Fruit fly (Drosophila melanogaster) whole organism, embryonic: ENCODE results near the gene nAChRbeta1.

Experiments
- Abd-B ChIP-seq: fragments of 200-800 bp; sonication (Bioruptor generic); optimal IDR thresholded peaks from 2 replicates; lab custom pipeline; 2018; ENCODE audit warnings: missing biosample characterization, mild to moderate bottlenecking, missing genetic modification characterization, moderate library complexity
- Ada2b ChIP-seq: fragments of 200-800 bp; sonication (Bioruptor generic); IDR thresholded peaks from 2 replicates; pipeline ENCODE4 v1.3.6; 2022; ENCODE audit warnings: missing biosample characterization, missing genetic modification characterization
- Blimp-1 ChIP-seq: fragments of 200-800 bp; sonication (Bioruptor generic); optimal IDR thresholded peaks from 3 replicates; lab custom pipeline; 2018; ENCODE audit warnings: missing biosample characterization, missing genetic modification characterization, mild to moderate bottlenecking, moderate library complexity, missing genetic modification reagents
- CG10565 ChIP-seq: fragments of 200-800 bp; sonication (Bioruptor generic); optimal IDR thresholded peaks from 3 replicates; lab custom pipeline; 2016; ENCODE audit warnings: missing biosample characterization, mild to moderate bottlenecking, missing genetic modification characterization
- CG11695 ChIP-seq: fragments of 200-800 bp; sonication (Bioruptor generic); IDR thresholded peaks from 3 replicates; pipeline ENCODE4 v1.3.6; 2022; ENCODE audit warnings: missing biosample characterization, missing genetic modification characterization
- CG12155 ChIP-seq: fragments of 200-800 bp; sonication (Bioruptor generic); optimal IDR thresholded peaks from 3 replicates; lab custom pipeline; 2016; ENCODE audit warnings: missing biosample characterization, missing genetic modification characterization
- CG13624 ChIP-seq: fragments of 200-800 bp; sonication (Bioruptor generic); optimal IDR thresholded peaks from 2 replicates; lab custom pipeline; 2016; ENCODE audit warnings: missing biosample characterization, missing genetic modification characterization
- CG17802 ChIP-seq: fragments of 200-800 bp; sonication (Bioruptor generic); optimal IDR thresholded peaks from 2 replicates; lab custom pipeline; 2018; ENCODE audit warnings: missing biosample characterization, mild to moderate bottlenecking, missing genetic modification characterization, moderate library complexity
- CG2120 ChIP-seq: fragments of 200-800 bp; sonication (Bioruptor generic); optimal IDR thresholded peaks from 3 replicates; lab custom pipeline; 2016; ENCODE audit warnings: missing biosample characterization, missing genetic modification characterization
- CG31365 ChIP-seq: fragments of 200-800 bp; sonication (Bioruptor generic); optimal IDR thresholded peaks from 2 replicates; lab custom pipeline; 2018; ENCODE audit warnings: missing biosample characterization, mild to moderate bottlenecking, missing genetic modification characterization
- CG31441 ChIP-seq: fragments of 200-800 bp; sonication (Bioruptor generic); IDR thresholded peaks from 2 replicates; pipeline ENCODE4 v1.3.6; 2022; ENCODE audit warnings: missing biosample characterization, missing genetic modification characterization
- CG32532 ChIP-seq: fragments of 200-800 bp; sonication (Bioruptor generic); IDR thresholded peaks from 2 replicates; pipeline ENCODE4 v1.3.6; 2022; ENCODE audit warnings: missing biosample characterization, missing genetic modification characterization
- CG32767 ChIP-seq: fragments of 200-800 bp; sonication (Bioruptor generic); IDR thresholded peaks from 2 replicates; pipeline ENCODE4 v1.3.6; 2022; ENCODE audit warnings: missing biosample characterization, missing genetic modification characterization
- CG32772 ChIP-seq: fragments of 200-800 bp; sonication (Bioruptor generic); IDR thresholded peaks from 2 replicates; pipeline ENCODE4 v1.3.6; 2022; ENCODE audit warnings: missing biosample characterization, missing genetic modification characterization
- CG34376 ChIP-seq: fragments of 200-800 bp; sonication (Bioruptor generic); optimal IDR thresholded peaks from 2 replicates; lab custom pipeline; 2018; ENCODE audit warnings: missing biosample characterization, mild to moderate bottlenecking, missing genetic modification characterization
- CG34422 ChIP-seq: fragments of 200-800 bp; sonication (Bioruptor generic); IDR thresholded peaks from 3 replicates; pipeline ENCODE4 v1.3.6; 2022; ENCODE audit warnings: missing biosample characterization, missing genetic modification characterization
- CG6654 ChIP-seq: fragments of 200-800 bp; sonication (Bioruptor generic); optimal IDR thresholded peaks from 2 replicates; lab custom pipeline; 2017; ENCODE audit warnings: missing biosample characterization, mild to moderate bottlenecking, missing genetic modification characterization
- CG6683 ChIP-seq: fragments of 200-800 bp; sonication (Bioruptor generic); optimal IDR thresholded peaks from 2 replicates; lab custom pipeline; 2017; ENCODE audit warnings: missing biosample characterization, mild to moderate bottlenecking, missing genetic modification characterization, missing genetic modification reagents
- CG7839 ChIP-seq: fragments of 200-800 bp; sonication (Bioruptor generic); optimal IDR thresholded peaks from 3 replicates; lab custom pipeline; 2018; ENCODE audit warnings: missing biosample characterization, mild to moderate bottlenecking, missing genetic modification characterization, moderate library complexity
- CG8388 ChIP-seq: fragments of 200-800 bp; sonication (Bioruptor generic); optimal IDR thresholded peaks from 2 replicates; lab custom pipeline; 2019; ENCODE audit warnings: missing biosample characterization, mild to moderate bottlenecking, missing genetic modification characterization, moderate library complexity
- CG9437 ChIP-seq: fragments of 200-800 bp; sonication (Bioruptor generic); optimal IDR thresholded peaks from 2 replicates; lab custom pipeline; 2018; ENCODE audit warnings: missing biosample characterization, mild to moderate bottlenecking, missing genetic modification characterization
- CTCF ChIP-seq: fragments of 200-800 bp; sonication (Bioruptor generic); optimal IDR thresholded peaks from 2 replicates; lab custom pipeline; 2017; ENCODE audit warnings: missing biosample characterization, mild to moderate bottlenecking, missing genetic modification characterization, moderate library complexity
- Chrac-16 ChIP-seq: fragments of 200-800 bp; sonication (Bioruptor generic); optimal IDR thresholded peaks from 3 replicates; lab custom pipeline; 2016; ENCODE audit warnings: missing biosample characterization, missing genetic modification characterization
- CrebB ChIP-seq: fragments of 200-800 bp; sonication (Bioruptor generic); optimal IDR thresholded peaks from 3 replicates; lab custom pipeline; 2018; ENCODE audit warnings: missing biosample characterization, mild to moderate bottlenecking, missing genetic modification characterization
- Dll ChIP-seq: fragments of 200-800 bp; sonication (Bioruptor generic); IDR thresholded peaks from 4 replicates; pipeline ENCODE4 v1.3.6; 2022; ENCODE audit warnings: missing biosample characterization, missing genetic modification characterization; ENCODE audit not compliant: partially characterized antibody
- Fer3 ChIP-seq: fragments of 200-800 bp; sonication (Bioruptor generic); optimal IDR thresholded peaks from 2 replicates; lab custom pipeline; 2018; ENCODE audit warnings: missing biosample characterization, mild to moderate bottlenecking, missing genetic modification characterization, moderate library complexity
- Hmr ChIP-seq: fragments of 200-800 bp; sonication (Bioruptor generic); optimal IDR thresholded peaks from 3 replicates; lab custom pipeline; 2017; ENCODE audit warnings: mild to moderate bottlenecking, missing biosample characterization, missing genetic modification reagents, missing genetic modification characterization
- Hr39 ChIP-seq: fragments of >200 bp; optimal IDR thresholded peaks from 2 replicates; lab custom pipeline; 2017
- Lim3 ChIP-seq: fragments of 200-800 bp; sonication (Bioruptor generic); IDR thresholded peaks from 2 replicates; pipeline ENCODE4 v1.3.6; 2022; ENCODE audit warnings: missing biosample characterization, missing genetic modification characterization
- Med ChIP-seq: fragments of 200-800 bp; sonication (Bioruptor generic); peaks from one replicate; lab custom pipeline; 2016; ENCODE audit warnings: missing biosample characterization, missing genetic modification characterization, mild to moderate bottlenecking, inconsistent platforms, moderate library complexity
- Ptx1 ChIP-seq: fragments of 200-800 bp; sonication (Bioruptor generic); IDR thresholded peaks from 2 replicates; pipeline ENCODE4 v1.3.6; 2022; ENCODE audit warnings: missing biosample characterization, missing genetic modification characterization
- Ravus ChIP-seq: fragments of 200-800 bp; sonication (Bioruptor generic); IDR thresholded peaks from 2 replicates; pipeline ENCODE4 v1.3.6; 2022; ENCODE audit warnings: missing biosample characterization, missing genetic modification characterization
- Rfx ChIP-seq: fragments of 200-800 bp; sonication (Bioruptor generic); IDR thresholded peaks from 2 replicates; pipeline ENCODE4 v1.3.6; 2022; ENCODE audit warnings: missing biosample characterization, missing genetic modification characterization
- Sin3A ChIP-seq: fragments of >200 bp; optimal IDR thresholded peaks from 2 replicates; lab custom pipeline; 2018
- Six4 ChIP-seq: fragments of 200-800 bp; sonication (Bioruptor generic); optimal IDR thresholded peaks from 2 replicates; lab custom pipeline; 2016; ENCODE audit warnings: missing biosample characterization, missing genetic modification characterization
- al ChIP-seq: fragments of 200-800 bp; sonication (Bioruptor generic); IDR thresholded peaks from 2 replicates; pipeline ENCODE4 v1.3.6; 2022; ENCODE audit warnings: missing biosample characterization, missing genetic modification characterization
- amos ChIP-seq: fragments of 200-800 bp; sonication (Bioruptor generic); IDR thresholded peaks from 2 replicates; pipeline ENCODE4 v1.3.6; 2022; ENCODE audit warnings: missing biosample characterization, missing genetic modification characterization; ENCODE audit not compliant: partially characterized antibody
- en ChIP-seq: fragments of 200-800 bp; sonication (Bioruptor generic); optimal IDR thresholded peaks from 2 replicates; lab custom pipeline; 2016; ENCODE audit warnings: missing biosample characterization, missing genetic modification characterization
- ewg ChIP-seq: fragments of 200-800 bp; sonication (Bioruptor generic); optimal IDR thresholded peaks from 3 replicates; lab custom pipeline; 2017; ENCODE audit warnings: mild to moderate bottlenecking, missing biosample characterization, missing genetic modification reagents, missing genetic modification characterization
- hb ChIP-seq: fragments of 200-800 bp; sonication (Bioruptor generic); IDR thresholded peaks from 3 replicates; pipeline ENCODE4 v1.3.6; 2022; ENCODE audit warnings: missing biosample characterization, missing genetic modification characterization; ENCODE audit not compliant: partially characterized antibody
- jigr1 ChIP-seq: fragments of 200-800 bp; sonication (Bioruptor generic); IDR thresholded peaks from 3 replicates; pipeline ENCODE4 v1.3.6; 2022; ENCODE audit warnings: missing biosample characterization, missing genetic modification characterization
- jing ChIP-seq: fragments of 200-800 bp; sonication (Bioruptor generic); optimal IDR thresholded peaks from 2 replicates; lab custom pipeline; 2018; ENCODE audit warnings: missing biosample characterization, mild to moderate bottlenecking, missing genetic modification characterization
- knrl ChIP-seq: fragments of 200-800 bp; sonication (Bioruptor generic); IDR thresholded peaks from 3 replicates; pipeline ENCODE4 v1.3.6; 2022; ENCODE audit warnings: missing biosample characterization, missing genetic modification characterization; ENCODE audit not compliant: partially characterized antibody
- lola ChIP-seq, 3 experiments: fragments of >200 bp in 2 of 3; fragments of 200-800 bp in 1 of 3; sonication (Bioruptor generic) in 1 of 3; optimal IDR thresholded peaks; 2 replicates each; lab custom pipeline; 2017 to 2019; ENCODE audit warnings: missing biosample characterization in 3 of 3, missing genetic modification characterization in 3 of 3, mild to moderate bottlenecking in 1 of 3, moderate library complexity in 1 of 3
- nom ChIP-seq: fragments of 200-800 bp; sonication (Bioruptor generic); optimal IDR thresholded peaks from 2 replicates; lab custom pipeline; 2017; ENCODE audit warnings: missing biosample characterization, missing genetic modification characterization, mild to moderate bottlenecking, moderate library complexity, missing genetic modification reagents
- oc ChIP-seq: fragments of 200-800 bp; sonication (Bioruptor generic); optimal IDR thresholded peaks from 2 replicates; lab custom pipeline; 2018; ENCODE audit warnings: missing biosample characterization, mild to moderate bottlenecking, missing genetic modification characterization, moderate library complexity
- pita ChIP-seq: fragments of 200-800 bp; sonication (Bioruptor generic); optimal IDR thresholded peaks from 2 replicates; lab custom pipeline; 2017; ENCODE audit warnings: missing biosample characterization, mild to moderate bottlenecking, missing genetic modification characterization
- sd ChIP-seq: fragments of 200-800 bp; sonication (Bioruptor generic); optimal IDR thresholded peaks from 3 replicates; lab custom pipeline; 2018; ENCODE audit warnings: missing biosample characterization, mild to moderate bottlenecking, missing genetic modification characterization, moderate library complexity
- slbo ChIP-seq: fragments of 200-800 bp; sonication (Bioruptor generic); IDR thresholded peaks from 2 replicates; pipeline ENCODE4 v1.3.6; 2022; ENCODE audit warnings: missing biosample characterization, missing genetic modification characterization
- so ChIP-seq: fragments of 200-800 bp; sonication (Bioruptor generic); IDR thresholded peaks from 3 replicates; pipeline ENCODE4 v1.3.6; 2022; ENCODE audit warnings: missing biosample characterization, missing genetic modification characterization
- trem ChIP-seq: fragments of 200-800 bp; optimal IDR thresholded peaks from 3 replicates; lab custom pipeline; 2019; ENCODE audit warnings: missing biosample characterization, mild to moderate bottlenecking, missing genetic modification characterization, moderate library complexity
- zfh1 ChIP-seq: fragments of 200-800 bp; sonication (Bioruptor generic); IDR thresholded peaks from 3 replicates; pipeline ENCODE4 v1.3.6; 2022; ENCODE audit warnings: missing biosample characterization, missing genetic modification characterization

The nAChRbeta1 gene

DNA sequence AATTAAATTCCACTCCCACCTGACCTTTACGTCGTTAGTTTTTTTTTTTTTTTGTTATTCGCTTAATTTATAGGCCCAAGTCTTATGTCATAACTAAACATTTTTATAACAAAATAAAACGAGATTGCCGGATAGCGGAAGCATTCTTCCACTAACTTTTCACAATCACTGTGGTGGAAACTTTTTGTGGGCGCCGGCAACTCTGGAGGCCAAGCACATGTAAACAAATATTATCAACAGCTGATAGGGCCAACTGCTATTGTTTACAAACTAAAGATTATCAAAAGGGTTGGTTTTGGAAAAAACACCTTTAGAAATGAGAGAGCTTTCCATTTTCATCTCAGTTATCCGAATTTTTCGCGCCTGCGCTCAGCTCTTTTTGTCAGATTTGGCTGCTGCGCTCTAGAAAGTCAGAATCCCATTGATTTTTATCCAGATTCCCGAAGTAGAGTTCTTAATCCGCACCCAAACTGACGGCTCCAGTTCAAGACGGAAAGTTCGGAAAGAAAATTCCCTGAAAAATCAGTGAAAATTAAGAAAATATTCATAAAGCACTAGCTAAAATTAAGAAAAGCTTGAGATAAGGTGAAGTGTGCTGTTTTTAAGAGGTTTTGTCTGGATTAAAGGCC lies at the start of gene nAChRbeta1:
Gene nAChRbeta1 (plus strand): TSS at position 432 of the 629 bp plus-strand sequence.
- TF ChIP-seq CG6654 (no peak), oc (tag; lab: Kevin White, UChicago) (no peak), Lim3 (GFP tag; lab: Robert Waterston, UW) (no peak), Ptx1 (GFP tag; lab: Robert Waterston, UW) (no peak), Hmr (GFP tag; lab: Kevin White, UChicago) (no peak), amos (no peak), Med (peak; percentile 46), al (GFP tag; lab: Robert Waterston, UW) (no peak), CG32767 (GFP tag; lab: Robert Waterston, UW) (no peak), CG10565 (GFP tag; lab: Kevin White, UChicago) (no peak), Blimp-1 (no peak), CG34376 (peak; percentile 19), ewg (peak; percentile 74), CG2120 (GFP tag; lab: Kevin White, UChicago) (peak; percentile 14), CrebB (no peak), CG17802 (tag; lab: Kevin White, UChicago) (no peak), Dll (no peak), pita (no peak), CG12155 (GFP tag; lab: Kevin White, UChicago) (no peak), Rfx (GFP tag; lab: Robert Waterston, UW) (no peak), Ravus (GFP tag; lab: Robert Waterston, UW) (no peak), slbo (GFP tag; lab: Robert Waterston, UW) (no peak), trem (tag; lab: Kevin White, UChicago) (no peak), Sin3A (lab: Kevin White, UChicago) (no peak), jigr1 (GFP tag; lab: Robert Waterston, UW) (no peak), CTCF (GFP tag; lab: Kevin White, UChicago) (no peak), CG13624 (GFP tag; lab: Kevin White, UChicago) (no peak), CG7839 (tag; lab: Kevin White, UChicago) (no peak), Fer3 (tag; lab: Kevin White, UChicago) (peak; percentile 20), CG32772 (GFP tag; lab: Robert Waterston, UW) (no peak), Chrac-16 (GFP tag; lab: Kevin White, UChicago) (no peak), knrl (no peak), Abd-B (GFP tag; lab: Kevin White, UChicago) (no peak), sd (tag; lab: Kevin White, UChicago) (no peak), CG32532 (GFP tag; lab: Robert Waterston, UW) (no peak), nom (GFP tag; lab: Kevin White, UChicago) (no peak), CG9437 (GFP tag; lab: Kevin White, UChicago) (no peak), CG6683 (GFP tag; lab: Kevin White, UChicago) (no peak), CG31365 (tag; lab: Kevin White, UChicago) (no peak), CG11695 (GFP tag; lab: Robert Waterston, UW) (no peak), Ada2b (GFP tag; lab: Robert Waterston, UW) (no peak), CG34422 (GFP tag; lab: Robert Waterston, UW) (peak; percentile 76; the same call in 1 of the 3 replicates), en (no peak), CG31441 (GFP tag; lab: Robert Waterston, UW) (no peak), lola (GFP tag; optimal IDR thresholded peaks at IDR 0.05; lab: Kevin White, UChicago) (no peak), hb (GFP tag; lab: Robert Waterston, UW) (no peak), so (no peak), Hr39 (lab: Kevin White, UChicago) (no peak), CG8388 (peak; percentile 66), jing (GFP tag; lab: Kevin White, UChicago) (no peak), zfh1 (GFP tag; lab: Robert Waterston, UW) (no peak), Six4 (GFP tag; lab: Kevin White, UChicago) (no peak)
